Fruit fly (Drosophila melanogaster) whole organism, embryonic: Measurements from ENCODE around the gene Ada1-1.

Experiments used
- ATbp ChIP-seq: fragments of 200-800 bp; sonication (Bioruptor generic); optimal IDR thresholded peaks from 2 replicates; lab custom pipeline; 2017; ENCODE audit warnings: missing biosample characterization, mild to moderate bottlenecking, missing genetic modification characterization, missing genetic modification reagents
- CG10543 ChIP-seq: fragments of 200-800 bp; sonication (Bioruptor generic); optimal IDR thresholded peaks from 3 replicates; lab custom pipeline; 2017; ENCODE audit warnings: missing biosample characterization, mild to moderate bottlenecking, missing genetic modification characterization, moderate library complexity
- CG10959 ChIP-seq: fragments of 200-800 bp; sonication (Bioruptor generic); IDR thresholded peaks from 2 replicates; pipeline ENCODE4 v1.3.6; 2022; ENCODE audit warnings: missing biosample characterization, missing genetic modification characterization
- CG11247 ChIP-seq: fragments of 200-800 bp; sonication (Bioruptor generic); IDR thresholded peaks from 2 replicates; pipeline ENCODE4 v1.3.6; 2022; ENCODE audit warnings: missing biosample characterization, missing genetic modification characterization
- CG12299 ChIP-seq: fragments of 200-800 bp; sonication (Bioruptor generic); optimal IDR thresholded peaks from 2 replicates; lab custom pipeline; 2018; ENCODE audit warnings: missing biosample characterization, mild to moderate bottlenecking, missing genetic modification characterization
- CG14014 ChIP-seq: fragments of 200-800 bp; sonication (Bioruptor generic); IDR thresholded peaks from 2 replicates; pipeline ENCODE4 v1.3.6; 2022; ENCODE audit warnings: missing biosample characterization, missing genetic modification characterization
- CG15073 ChIP-seq: fragments of 200-800 bp; sonication (Bioruptor generic); optimal IDR thresholded peaks from 2 replicates; lab custom pipeline; 2016; ENCODE audit warnings: missing biosample characterization, missing genetic modification characterization
- CG2202 ChIP-seq: fragments of 200-800 bp; sonication (Bioruptor generic); optimal IDR thresholded peaks from 2 replicates; lab custom pipeline; 2018; ENCODE audit warnings: missing biosample characterization, mild to moderate bottlenecking, missing genetic modification characterization
- CG31365 ChIP-seq: fragments of 200-800 bp; sonication (Bioruptor generic); optimal IDR thresholded peaks from 2 replicates; lab custom pipeline; 2018; ENCODE audit warnings: missing biosample characterization, mild to moderate bottlenecking, missing genetic modification characterization
- CG4328 ChIP-seq: fragments of 200-800 bp; sonication (Bioruptor generic); optimal IDR thresholded peaks from 3 replicates; lab custom pipeline; 2017; ENCODE audit warnings: missing biosample characterization, missing genetic modification reagents, missing genetic modification characterization
- CG4424 ChIP-seq: fragments of 200-800 bp; sonication (Bioruptor generic); optimal IDR thresholded peaks from 3 replicates; lab custom pipeline; 2016; ENCODE audit warnings: missing biosample characterization, missing genetic modification characterization
- CG4617 ChIP-seq: fragments of 200-800 bp; sonication (Bioruptor generic); optimal IDR thresholded peaks from 3 replicates; lab custom pipeline; 2016; ENCODE audit warnings: missing biosample characterization, missing genetic modification characterization, borderline replicate concordance
- CG4730 ChIP-seq: fragments of 200-800 bp; sonication (Bioruptor generic); IDR thresholded peaks from 2 replicates; pipeline ENCODE4 v1.3.6; 2022; ENCODE audit warnings: missing biosample characterization, missing genetic modification characterization
- CHES-1-like ChIP-seq: fragments of 200-800 bp; sonication (Bioruptor generic); optimal IDR thresholded peaks from 2 replicates; lab custom pipeline; 2016; ENCODE audit warnings: missing biosample characterization, missing genetic modification characterization
- CrebB ChIP-seq: fragments of 200-800 bp; sonication (Bioruptor generic); optimal IDR thresholded peaks from 3 replicates; lab custom pipeline; 2018; ENCODE audit warnings: missing biosample characterization, mild to moderate bottlenecking, missing genetic modification characterization
- Drgx ChIP-seq: fragments of 200-800 bp; sonication (Bioruptor generic); IDR thresholded peaks from 2 replicates; pipeline ENCODE4 v1.3.6; 2022; ENCODE audit warnings: missing biosample characterization, missing genetic modification characterization
- Ets65A ChIP-seq: fragments of 200-800 bp; sonication (Bioruptor generic); peaks from one replicate; lab custom pipeline; 2016; ENCODE audit warnings: missing biosample characterization, missing genetic modification characterization
- Hmr ChIP-seq: fragments of 200-800 bp; sonication (Bioruptor generic); optimal IDR thresholded peaks from 3 replicates; lab custom pipeline; 2017; ENCODE audit warnings: mild to moderate bottlenecking, missing biosample characterization, missing genetic modification reagents, missing genetic modification characterization
- MTF-1 ChIP-seq: fragments of 200-800 bp; sonication (Bioruptor generic); optimal IDR thresholded peaks from 2 replicates; lab custom pipeline; 2018; ENCODE audit warnings: missing biosample characterization, mild to moderate bottlenecking, missing genetic modification characterization, borderline replicate concordance
- Nf-YC ChIP-seq: fragments of 200-800 bp; optimal IDR thresholded peaks from 3 replicates; lab custom pipeline; 2019; ENCODE audit warnings: missing biosample characterization, mild to moderate bottlenecking, missing genetic modification characterization, moderate library complexity
- Sox102F ChIP-seq: fragments of 200-800 bp; sonication (Bioruptor generic); optimal IDR thresholded peaks from 2 replicates; lab custom pipeline; 2018; ENCODE audit warnings: missing biosample characterization, mild to moderate bottlenecking, missing genetic modification characterization, moderate library complexity
- Vsx1 ChIP-seq: fragments of 200-800 bp; sonication (Bioruptor generic); optimal IDR thresholded peaks from 2 replicates; lab custom pipeline; 2017; ENCODE audit warnings: missing biosample characterization, mild to moderate bottlenecking, missing genetic modification characterization, missing genetic modification reagents
- ap ChIP-seq: fragments of 200-800 bp; sonication (Bioruptor generic); IDR thresholded peaks from 2 replicates; pipeline ENCODE4 v1.3.6; 2022; ENCODE audit warnings: missing biosample characterization, missing genetic modification characterization
- ase ChIP-seq: fragments of 200-800 bp; sonication (Bioruptor generic); IDR thresholded peaks from 3 replicates; pipeline ENCODE4 v1.3.6; 2022; ENCODE audit warnings: missing biosample characterization, missing genetic modification characterization
- ash1 ChIP-seq: fragments of 200-800 bp; sonication (Bioruptor generic); optimal IDR thresholded peaks from 2 replicates; lab custom pipeline; 2018; ENCODE audit warnings: missing biosample characterization, mild to moderate bottlenecking, missing genetic modification characterization
- br ChIP-seq: fragments of >200 bp; optimal IDR thresholded peaks from 2 replicates; lab custom pipeline; 2017
- btn ChIP-seq: fragments of 200-800 bp; sonication (Bioruptor generic); optimal IDR thresholded peaks from 2 replicates; lab custom pipeline; 2016; ENCODE audit warnings: missing biosample characterization, missing genetic modification characterization
- cg ChIP-seq: fragments of 200-800 bp; sonication (Bioruptor generic); optimal IDR thresholded peaks from 3 replicates; lab custom pipeline; 2019; ENCODE audit warnings: missing biosample characterization, mild to moderate bottlenecking, missing genetic modification characterization, moderate library complexity
- croc ChIP-seq: fragments of 200-800 bp; sonication (Bioruptor generic); conservative IDR thresholded peaks from 3 replicates; pipeline ENCODE4 v1.3.6; 2022; ENCODE audit warnings: missing biosample characterization, missing genetic modification characterization
- fd64A ChIP-seq: fragments of 200-800 bp; sonication (Bioruptor generic); optimal IDR thresholded peaks from 3 replicates; lab custom pipeline; 2018; ENCODE audit warnings: missing biosample characterization, mild to moderate bottlenecking, missing genetic modification characterization
- gsb-n ChIP-seq: fragments of 200-800 bp; sonication (Bioruptor generic); optimal IDR thresholded peaks from 3 replicates; lab custom pipeline; 2018; ENCODE audit warnings: missing biosample characterization, mild to moderate bottlenecking, missing genetic modification characterization
- hkb ChIP-seq, 2 experiments: fragments of 200-800 bp in 1 of 2; fragments of >200 bp in 1 of 2; sonication (Bioruptor generic) in 1 of 2; IDR thresholded peaks in 1 of 2; optimal IDR thresholded peaks in 1 of 2; 2 replicates each; pipeline versions ENCODE4 v1.3.6 to Lab custom; 2017 to 2022; ENCODE audit warnings: missing biosample characterization in 1 of 2, missing genetic modification characterization in 1 of 2
- ind ChIP-seq: fragments of 200-800 bp; sonication (Bioruptor generic); optimal IDR thresholded peaks from 3 replicates; lab custom pipeline; 2016; ENCODE audit warnings: missing biosample characterization, missing genetic modification characterization
- ken ChIP-seq: fragments of 200-800 bp; sonication (Bioruptor generic); IDR thresholded peaks from 3 replicates; pipeline ENCODE4 v1.3.6; 2022; ENCODE audit warnings: missing biosample characterization, missing genetic modification characterization
- klu ChIP-seq: fragments of 200-800 bp; sonication (Bioruptor generic); IDR thresholded peaks from 2 replicates; pipeline ENCODE4 v1.3.6; 2022; ENCODE audit warnings: missing biosample characterization, missing genetic modification characterization
- lbe ChIP-seq: fragments of 200-800 bp; sonication (Bioruptor generic); optimal IDR thresholded peaks from 2 replicates; lab custom pipeline; 2016; ENCODE audit warnings: missing biosample characterization, mild to moderate bottlenecking, missing genetic modification characterization
- lov ChIP-seq, 2 experiments: fragments of 200-800 bp in 1 of 2; fragments of >200 bp in 1 of 2; sonication (Bioruptor generic) in 1 of 2; IDR thresholded peaks in 1 of 2; optimal IDR thresholded peaks in 1 of 2; 2 replicates in 1 of 2; 3 replicates in 1 of 2; pipeline versions ENCODE4 v1.3.6 to Lab custom; 2017 to 2022; ENCODE audit warnings: missing biosample characterization in 1 of 2, missing genetic modification characterization in 1 of 2
- nom ChIP-seq: fragments of 200-800 bp; sonication (Bioruptor generic); optimal IDR thresholded peaks from 2 replicates; lab custom pipeline; 2017; ENCODE audit warnings: missing biosample characterization, missing genetic modification characterization, mild to moderate bottlenecking, moderate library complexity, missing genetic modification reagents
- sens ChIP-seq: fragments of 200-800 bp; sonication (Bioruptor generic); peaks from one replicate; lab custom pipeline; 2016; ENCODE audit warnings: missing biosample characterization, missing genetic modification characterization
- slbo ChIP-seq: fragments of 200-800 bp; sonication (Bioruptor generic); IDR thresholded peaks from 2 replicates; pipeline ENCODE4 v1.3.6; 2022; ENCODE audit warnings: missing biosample characterization, missing genetic modification characterization
- sqz ChIP-seq: fragments of 200-800 bp; sonication (Bioruptor generic); optimal IDR thresholded peaks from 3 replicates; lab custom pipeline; 2018; ENCODE audit warnings: missing biosample characterization, mild to moderate bottlenecking, missing genetic modification characterization
- usp ChIP-seq: fragments of >200 bp; optimal IDR thresholded peaks from 2 replicates; lab custom pipeline; 2017; ENCODE audit warnings: missing biosample characterization, missing genetic modification characterization
- z ChIP-seq: fragments of 200-800 bp; sonication (Bioruptor generic); IDR thresholded peaks from 3 replicates; pipeline ENCODE4 v1.3.6; 2022; ENCODE audit warnings: missing biosample characterization, missing genetic modification characterization

Gene Ada1-1

DNA sequence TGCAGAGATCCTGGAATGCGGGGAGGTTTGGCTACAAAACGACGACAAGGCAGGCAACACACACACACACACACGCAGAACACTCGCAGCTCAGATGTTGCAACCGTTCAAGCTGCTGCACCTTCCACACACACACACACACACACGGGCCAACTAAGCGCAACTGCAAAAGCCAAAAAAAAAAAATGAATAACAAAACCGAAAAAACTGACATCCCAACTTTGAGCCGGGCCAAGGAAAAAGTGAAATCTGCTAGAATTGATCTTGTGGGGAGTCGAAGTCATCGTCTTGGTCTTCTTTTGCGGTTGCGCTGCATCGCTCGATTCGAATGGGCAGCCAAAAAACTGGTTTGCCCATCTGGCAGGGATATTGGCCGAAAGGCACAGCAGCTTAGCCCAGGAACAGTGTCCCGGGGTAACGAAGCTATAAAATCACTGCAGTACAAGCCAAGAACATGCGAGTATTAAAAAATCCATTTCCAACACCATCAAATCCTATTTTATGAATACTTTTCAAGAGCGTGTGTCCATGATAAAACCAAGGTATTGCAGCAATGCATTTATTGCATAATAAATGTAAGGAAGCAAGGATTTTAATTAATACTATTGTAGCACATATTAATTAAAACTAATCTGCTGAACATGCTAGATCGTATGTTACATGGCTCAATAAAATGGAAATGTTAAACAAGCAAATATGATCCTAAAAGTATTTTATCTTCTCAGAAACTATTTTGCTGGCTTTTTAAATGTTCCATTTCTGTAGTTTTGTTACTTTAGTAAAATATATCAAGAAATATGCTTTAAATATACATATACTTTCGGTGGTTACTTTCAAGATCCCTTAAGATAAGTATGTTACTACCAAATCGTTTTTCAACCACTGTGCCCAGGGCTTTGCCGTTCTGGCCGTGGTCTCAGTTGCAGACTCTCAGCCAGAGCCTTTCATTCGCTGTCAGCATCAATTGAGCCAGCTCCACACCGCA lies 30.7 kb upstream of the Ada1-1 start:
- TF ChIP-seq sqz (GFP tag; lab: Kevin White, UChicago) (no peak), usp (GFP tag; lab: Kevin White, UChicago) (no peak), Sox102F (GFP tag; lab: Kevin White, UChicago) (no peak), CG2202 (no peak), ATbp (GFP tag; lab: Kevin White, UChicago) (no peak), CG15073 (GFP tag; lab: Kevin White, UChicago) (no peak), z (GFP tag; lab: Robert Waterston, UW) (no peak), CG11247 (0 out of 2 replicates have a peak, but pooled peaks have one; percentile 8), CG4424 (GFP tag; lab: Kevin White, UChicago) (no peak), croc (GFP tag; lab: Robert Waterston, UW) (no peak), ken (GFP tag; lab: Robert Waterston, UW) (no peak), ash1 (GFP tag; lab: Kevin White, UChicago) (no peak), ase (GFP tag; lab: Robert Waterston, UW) (no peak), CG4328 (GFP tag; lab: Kevin White, UChicago) (no peak), Hmr (GFP tag; lab: Kevin White, UChicago) (no peak), klu (no peak), MTF-1 (GFP tag; lab: Kevin White, UChicago) (no peak), sens (GFP tag; lab: Kevin White, UChicago) (peak; percentile 79), btn (GFP tag; lab: Kevin White, UChicago) (no peak), CG31365 (tag; lab: Kevin White, UChicago) (no peak), cg (GFP tag; lab: Kevin White, UChicago) (peak; percentile 5), CG12299 (tag; lab: Kevin White, UChicago) (no peak), ind (GFP tag; lab: Kevin White, UChicago) (no peak), CrebB (tag; lab: Kevin White, UChicago) (no peak), CG10959 (no peak), CG10543 (no peak), CHES-1-like (GFP tag; lab: Kevin White, UChicago) (no peak), CG14014 (GFP tag; lab: Robert Waterston, UW) (no peak), Vsx1 (GFP tag; lab: Kevin White, UChicago) (no peak), fd64A (GFP tag; lab: Kevin White, UChicago) (no peak), lbe (GFP tag; lab: Kevin White, UChicago) (peak; percentile 0), CG4617 (GFP tag; lab: Kevin White, UChicago) (no peak), br (no peak), lov (optimal IDR thresholded peaks at IDR 0.05; lab: Kevin White, UChicago) (no peak), lov (GFP tag; IDR thresholded peaks at IDR 0.05; lab: Robert Waterston, UW) (no peak), slbo (GFP tag; lab: Robert Waterston, UW) (no peak), gsb-n (tag; lab: Kevin White, UChicago) (no peak), CG4730 (GFP tag; lab: Robert Waterston, UW) (no peak), Ets65A (GFP tag; lab: Kevin White, UChicago) (peak; percentile 2), nom (GFP tag; lab: Kevin White, UChicago) (no peak), Nf-YC (tag; lab: Kevin White, UChicago) (no peak), hkb (optimal IDR thresholded peaks at IDR 0.05; lab: Kevin White, UChicago) (no peak), hkb (GFP tag; IDR thresholded peaks at IDR 0.05; lab: Robert Waterston, UW) (no peak), ap (GFP tag; lab: Robert Waterston, UW) (no peak), Drgx (0 out of 2 replicates have a peak, but pooled peaks have one; percentile 12)
